Worm (Caenorhabditis elegans): ENCODE data around the gene M18.6.

DNA sequence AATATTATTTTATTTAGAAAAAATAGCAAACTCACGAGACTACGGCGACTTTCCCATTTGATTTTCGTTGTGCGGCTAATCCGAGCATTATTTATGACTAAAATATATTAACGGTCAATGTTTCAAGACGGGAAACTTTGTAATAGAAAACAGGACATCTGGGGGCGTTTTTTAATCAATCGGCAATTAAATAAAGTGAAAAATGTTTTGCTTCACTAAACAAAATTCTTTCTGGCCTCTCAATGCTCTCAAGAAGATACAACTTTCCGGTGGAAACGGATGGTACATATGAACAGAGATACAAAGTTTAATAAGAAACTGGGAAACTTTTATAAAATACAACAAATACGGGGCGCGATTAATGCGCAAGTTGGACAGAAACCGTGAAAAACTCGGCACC lies 29.8 kb downstream of the M18.6 start, which contains the start of gene B0001.2:
- TF ChIP-seq nhr-237 (tag; optimal IDR thresholded peaks at IDR 0.05) (no peak), lin-32 (GFP tag; optimal IDR thresholded peaks at IDR 0.05) (no peak), pha-4 (tag; optimal IDR thresholded peaks at IDR 0.05) (no peak), unc-39 (tag; optimal IDR thresholded peaks at IDR 0.05) (no peak), nhr-28 (tag; optimal IDR thresholded peaks at IDR 0.05) (no peak), unc-62 (GFP tag; optimal IDR thresholded peaks at IDR 0.05) (no peak), lsy-2 (tag; optimal IDR thresholded peaks at IDR 0.05) (no peak), ceh-43 (GFP tag; optimal IDR thresholded peaks at IDR 0.05) (no peak)
